Worm (Caenorhabditis elegans) whole organism, late embryonic: Measurements from ENCODE around the gene cup-14.
"Not testable (repeated sequence)": the region's sequence is repeated elsewhere in the genome, so short reads cannot be mapped to it uniquely, and the experiment has no call there.

Experiments used
- K09A11.1 ChIP-seq: sonication (generic microtip); optimal IDR thresholded peaks from 2 replicates; lab custom pipeline; 2017; ENCODE audit warnings: antibody characterized with exemption, mild to moderate bottlenecking, missing genetic modification characterization, missing compliant biosample characterization; ENCODE audit not compliant: insufficient read depth
- che-1 ChIP-seq: sonication (generic microtip); optimal IDR thresholded peaks from 2 replicates; lab custom pipeline; 2016; ENCODE audit warnings: mild to moderate bottlenecking, missing genetic modification characterization, missing compliant biosample characterization
- dmd-4 ChIP-seq: sonication (generic microtip); optimal IDR thresholded peaks from 2 replicates; lab custom pipeline; 2016; ENCODE audit warnings: borderline replicate concordance, missing genetic modification characterization, missing compliant biosample characterization
- hlh-8 ChIP-seq: sonication (generic microtip); optimal IDR thresholded peaks from 2 replicates; lab custom pipeline; 2016; ENCODE audit warnings: missing genotype, missing genetic modification characterization, missing compliant biosample characterization
- mec-3 ChIP-seq: sonication (generic microtip); optimal IDR thresholded peaks from 2 replicates; lab custom pipeline; 2016; ENCODE audit warnings: borderline replicate concordance, missing genetic modification characterization, missing compliant biosample characterization
- nhr-11 ChIP-seq: fragments of 150-350 bp; optimal IDR thresholded peaks from 2 replicates; lab custom pipeline; 2014; ENCODE audit warnings: missing biosample characterization, missing genetic modification characterization
- pax-1 ChIP-seq: fragments of 150-350 bp; optimal IDR thresholded peaks from 2 replicates; lab custom pipeline; 2014; ENCODE audit warnings: missing biosample characterization, missing genetic modification characterization
- pha-4 ChIP-seq: fragments of 150-350 bp; optimal IDR thresholded peaks from 2 replicates; lab custom pipeline; 2018; ENCODE audit warnings: missing biosample characterization, missing genetic modification reagents, missing genetic modification characterization
- pros-1 ChIP-seq: fragments of 150-350 bp; optimal IDR thresholded peaks from 2 replicates; lab custom pipeline; 2014; ENCODE audit warnings: missing biosample characterization, missing genetic modification reagents, missing genetic modification characterization

- not testable (repeated sequence) for TF ChIP-seq K09A11.1 (tag; lab: Kevin White, UChicago); dmd-4; che-1 (tag; lab: Kevin White, UChicago); pax-1; pros-1 (tag; lab: Kevin White, UChicago); hlh-8 (tag; lab: Kevin White, UChicago); pha-4 (tag; lab: Kevin White, UChicago); nhr-11 (tag; lab: Kevin White, UChicago); mec-3 (tag; lab: Kevin White, UChicago)
Observed at ce11 chrII:13905556-13905955, 33.5 kb upstream of the cup-14 start.
